Fruit fly (Drosophila melanogaster): ENCODE measurements around the gene CG7276.

Gene CG7276

dm6 chr3L:15509398-15509797 lies 11.4 kb downstream of the CG7276 start, which contains the start of the genes gdl and gdl-ORF39:
gdl (plus strand) TSS chr3L:15509445.
gdl-ORF39 (plus strand) TSS chr3L:15509445.
- TF ChIP-seq fd85E (GFP tag; optimal IDR thresholded peaks at IDR 0.05), result no peak
- TF ChIP-seq CG8632 (GFP tag; optimal IDR thresholded peaks at IDR 0.05), result no peak
- TF ChIP-seq Blimp-1 (GFP tag; optimal IDR thresholded peaks at IDR 0.05), result no peak
- TF ChIP-seq CG11762 (GFP tag; optimal IDR thresholded peaks at IDR 0.05; ENCODE audit: insufficient read depth), result no peak
- TF ChIP-seq Eip78C (GFP tag), result peak; percentile 64
- TF ChIP-seq pdm3 (GFP tag; optimal IDR thresholded peaks at IDR 0.05), result no peak
- TF ChIP-seq fkh (GFP tag; optimal IDR thresholded peaks at IDR 0.05), result no peak
- TF ChIP-seq CG32006 (GFP tag; optimal IDR thresholded peaks at IDR 0.05), result no peak
- TF ChIP-seq CG10669 (GFP tag; optimal IDR thresholded peaks at IDR 0.05), result no peak

- TF ChIP-seq esn (GFP tag; optimal IDR thresholded peaks at IDR 0.05), result peak; percentile 7
- peak; percentile 80 for TF ChIP-seq svp (GFP tag)
- no peak for TF ChIP-seq CG6808 (GFP tag; optimal IDR thresholded peaks at IDR 0.05)
- no peak for TF ChIP-seq OdsH (GFP tag; optimal IDR thresholded peaks at IDR 0.05)
- TF ChIP-seq fd85E (GFP tag; optimal IDR thresholded peaks at IDR 0.05), result no peak
- TF ChIP-seq Eip78C (GFP tag), result peak; percentile 70
- no peak for TF ChIP-seq Sox102F (GFP tag; optimal IDR thresholded peaks at IDR 0.05)
- no peak for TF ChIP-seq fkh (GFP tag; optimal IDR thresholded peaks at IDR 0.05)
- no peak for TF ChIP-seq CG6792 (GFP tag; optimal IDR thresholded peaks at IDR 0.05)
- 0 out of 3 replicates have a peak, but pooled peaks have one; percentile 16 for TF ChIP-seq CG8119 (GFP tag; IDR thresholded peaks at IDR 0.05)
- no peak for TF ChIP-seq CG3032 (tag; optimal IDR thresholded peaks at IDR 0.05)
- no peak for TF ChIP-seq dac (GFP tag; optimal IDR thresholded peaks at IDR 0.05)
- TF ChIP-seq Eip93F (GFP tag; optimal IDR thresholded peaks at IDR 0.05), result no peak
- no peak for TF ChIP-seq net (GFP tag; optimal IDR thresholded peaks at IDR 0.05)
- TF ChIP-seq Ets96B (tag; optimal IDR thresholded peaks at IDR 0.05), result no peak
- TF ChIP-seq CG3919 (GFP tag; optimal IDR thresholded peaks at IDR 0.05), result no peak
- no peak for TF ChIP-seq Smox (GFP tag; optimal IDR thresholded peaks at IDR 0.05)
- TF ChIP-seq CG8319 (GFP tag; optimal IDR thresholded peaks at IDR 0.05), result no peak
- TF ChIP-seq lz (GFP tag; optimal IDR thresholded peaks at IDR 0.05), result no peak
- no peak for TF ChIP-seq CG6163 (GFP tag; IDR thresholded peaks at IDR 0.05)
- TF ChIP-seq topi (GFP tag; optimal IDR thresholded peaks at IDR 0.05), result no peak
- TF ChIP-seq Eip75B (GFP tag; optimal IDR thresholded peaks at IDR 0.05), result peak; percentile 17
- TF ChIP-seq CG6276 (GFP tag; optimal IDR thresholded peaks at IDR 0.05), result no peak
- no peak for TF ChIP-seq Hr4 (GFP tag; optimal IDR thresholded peaks at IDR 0.05)
- TF ChIP-seq CG11902 (GFP tag; optimal IDR thresholded peaks at IDR 0.05), result no peak
- peak; percentile 37 for TF ChIP-seq vri (GFP tag; optimal IDR thresholded peaks at IDR 0.05)
- no peak for TF ChIP-seq Lpt (GFP tag; optimal IDR thresholded peaks at IDR 0.05)
- no peak for TF ChIP-seq Blimp-1 (GFP tag; optimal IDR thresholded peaks at IDR 0.05)
- TF ChIP-seq CG10669 (GFP tag; optimal IDR thresholded peaks at IDR 0.05), result no peak
- TF ChIP-seq spab (GFP tag; optimal IDR thresholded peaks at IDR 0.05), result no peak
Measured at dm6 chr3L:15510787-15511186, 12.8 kb downstream of the CG7276 start, which contains the start of gene MsrA. MsrA (plus strand) TSS chr3L:15511052.

dm6 chr3L:15511688-15512250 lies 13.8 kb downstream of the CG7276 start:
- TF ChIP-seq Blimp-1 (GFP tag; optimal IDR thresholded peaks at IDR 0.05) (peak; percentile 78), CG32006 (GFP tag; optimal IDR thresholded peaks at IDR 0.05) (no peak), Ets96B (tag; optimal IDR thresholded peaks at IDR 0.05) (no peak), CG16779 (tag; optimal IDR thresholded peaks at IDR 0.05) (peak; percentile 13), Hr4 (GFP tag; optimal IDR thresholded peaks at IDR 0.05) (no peak), Sox102F (GFP tag; optimal IDR thresholded peaks at IDR 0.05) (peak; percentile 37), CG3032 (tag; optimal IDR thresholded peaks at IDR 0.05) (peak; percentile 17), Eip78C (GFP tag) (peak; percentile 76), eg (GFP tag; IDR thresholded peaks at IDR 0.05) (no peak), Eip93F (GFP tag; optimal IDR thresholded peaks at IDR 0.05) (peak; percentile 33), esn (GFP tag; optimal IDR thresholded peaks at IDR 0.05) (peak; percentile 7), Sox14 (GFP tag; optimal IDR thresholded peaks at IDR 0.05) (peak; percentile 55), ss (GFP tag; optimal IDR thresholded peaks at IDR 0.05) (peak; percentile 39 to 44), Met (GFP tag; optimal IDR thresholded peaks at IDR 0.05) (peak; percentile 11), vri (GFP tag; optimal IDR thresholded peaks at IDR 0.05) (peak; percentile 24)
